Worm (Caenorhabditis elegans): ENCODE measurements around the gene scvp-1.

DNA sequence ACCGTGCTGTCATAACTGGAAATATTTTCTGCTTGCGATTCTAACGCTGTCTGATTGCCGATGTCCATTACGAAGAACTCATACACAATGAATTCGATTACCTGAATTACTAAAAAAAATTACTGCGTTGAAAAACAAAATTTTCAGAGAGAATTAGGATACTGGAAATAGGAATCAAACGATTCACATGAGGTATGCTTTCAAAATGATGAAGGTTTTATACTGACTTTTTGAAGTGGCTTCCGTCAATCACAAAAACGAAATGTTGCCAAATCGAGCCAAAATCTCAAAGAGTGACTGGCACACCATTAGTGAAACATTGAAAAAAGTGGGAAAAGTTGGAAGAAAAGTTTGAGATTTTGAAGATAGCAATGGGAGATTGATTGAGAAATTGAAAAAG, 22.0 kb downstream of the scvp-1 start, which contains the start of gene zzz-1:
- TF ChIP-seq nhr-237 (tag; optimal IDR thresholded peaks at IDR 0.05) (no peak), egl-27 (tag; optimal IDR thresholded peaks at IDR 0.05) (no peak), nhr-11 (tag; optimal IDR thresholded peaks at IDR 0.05) (no peak), nhr-90 (tag; optimal IDR thresholded peaks at IDR 0.05; ENCODE audit: poor library complexity) (no peak), efl-1 (optimal IDR thresholded peaks at IDR 0.05) (no peak), efl-1 (GFP tag; optimal IDR thresholded peaks at IDR 0.05 in 1 of 2) (no peak), snpc-4 (tag; optimal IDR thresholded peaks at IDR 0.05) (no peak), fkh-10 (GFP tag; optimal IDR thresholded peaks at IDR 0.05) (no peak), ama-1 (optimal IDR thresholded peaks at IDR 0.05) (no peak), C04F5.9 (tag; optimal IDR thresholded peaks at IDR 0.05) (no peak)

Measured in whole organism, L1 larva.